Fruit fly (Drosophila melanogaster) whole organism, embryonic: ENCODE data around the gene lilli.

Experiments used
- Ada2b ChIP-seq: fragments of 200-800 bp; sonication (Bioruptor generic); IDR thresholded peaks from 2 replicates; pipeline ENCODE4 v1.3.6; 2022; ENCODE audit warnings: missing biosample characterization, missing genetic modification characterization
- Antp ChIP-seq: fragments of 200-800 bp; sonication (Bioruptor generic); optimal IDR thresholded peaks from 3 replicates; lab custom pipeline; 2016; ENCODE audit warnings: missing biosample characterization, missing genetic modification characterization
- Atf3 ChIP-seq: fragments of 200-800 bp; sonication (Bioruptor generic); optimal IDR thresholded peaks from 3 replicates; lab custom pipeline; 2016; ENCODE audit warnings: missing biosample characterization, missing genetic modification characterization
- CG1024 ChIP-seq: fragments of 200-800 bp; sonication (Bioruptor generic); IDR thresholded peaks from 2 replicates; pipeline ENCODE4 v1.3.6; 2022; ENCODE audit warnings: missing biosample characterization, missing genetic modification characterization
- CG12071 ChIP-seq: fragments of 200-800 bp; sonication (Bioruptor generic); optimal IDR thresholded peaks from 3 replicates; lab custom pipeline; 2018; ENCODE audit warnings: missing biosample characterization, mild to moderate bottlenecking, missing genetic modification characterization
- CG1233 ChIP-seq: fragments of 200-800 bp; sonication (Bioruptor generic); optimal IDR thresholded peaks from 4 replicates; lab custom pipeline; 2018; ENCODE audit warnings: missing biosample characterization, mild to moderate bottlenecking, missing genetic modification characterization
- CG12942 ChIP-seq: fragments of 200-800 bp; sonication (Bioruptor generic); optimal IDR thresholded peaks from 3 replicates; lab custom pipeline; 2016; ENCODE audit warnings: missing biosample characterization, missing genetic modification characterization
- CG13894 ChIP-seq: fragments of 200-800 bp; sonication (Bioruptor generic); optimal IDR thresholded peaks from 3 replicates; lab custom pipeline; 2018; ENCODE audit warnings: missing biosample characterization, mild to moderate bottlenecking, missing genetic modification characterization, moderate library complexity
- CG14667 ChIP-seq: fragments of 200-800 bp; sonication (Bioruptor generic); IDR thresholded peaks from 2 replicates; pipeline ENCODE4 v1.3.6; 2022; ENCODE audit warnings: missing biosample characterization, missing genetic modification characterization
- CG15479 ChIP-seq: fragments of 200-800 bp; sonication (Bioruptor generic); optimal IDR thresholded peaks from 3 replicates; lab custom pipeline; 2019; ENCODE audit warnings: missing biosample characterization, mild to moderate bottlenecking, missing genetic modification characterization, moderate library complexity
- CG16815 ChIP-seq: fragments of 200-800 bp; sonication (Bioruptor generic); optimal IDR thresholded peaks from 3 replicates; lab custom pipeline; 2017; ENCODE audit warnings: missing biosample characterization, mild to moderate bottlenecking, missing genetic modification characterization
- CG17328 ChIP-seq: fragments of 200-800 bp; sonication (Bioruptor generic); IDR thresholded peaks from 2 replicates; pipeline ENCODE4 v1.3.6; 2022; ENCODE audit warnings: missing biosample characterization, missing genetic modification characterization
- CG17829 ChIP-seq: fragments of 200-800 bp; optimal IDR thresholded peaks from 2 replicates; lab custom pipeline; 2019; ENCODE audit warnings: missing biosample characterization, mild to moderate bottlenecking, missing genetic modification characterization, moderate library complexity
- CG18262 ChIP-seq: fragments of 200-800 bp; optimal IDR thresholded peaks from 3 replicates; lab custom pipeline; 2019; ENCODE audit warnings: missing biosample characterization, mild to moderate bottlenecking, missing genetic modification characterization, moderate library complexity
- CG2712 ChIP-seq: fragments of 200-800 bp; optimal IDR thresholded peaks from 3 replicates; lab custom pipeline; 2019; ENCODE audit warnings: missing biosample characterization, mild to moderate bottlenecking, missing genetic modification characterization, moderate library complexity
- CG3163 ChIP-seq: fragments of 200-800 bp; sonication (Bioruptor generic); optimal IDR thresholded peaks from 3 replicates; lab custom pipeline; 2016; ENCODE audit warnings: missing biosample characterization, missing genetic modification characterization
- CG32532 ChIP-seq: fragments of 200-800 bp; sonication (Bioruptor generic); IDR thresholded peaks from 2 replicates; pipeline ENCODE4 v1.3.6; 2022; ENCODE audit warnings: missing biosample characterization, missing genetic modification characterization
- CG3281 ChIP-seq: fragments of 200-800 bp; sonication (Bioruptor generic); optimal IDR thresholded peaks from 3 replicates; lab custom pipeline; 2017; ENCODE audit warnings: missing biosample characterization, mild to moderate bottlenecking, missing genetic modification characterization
- CG8388 ChIP-seq: fragments of 200-800 bp; sonication (Bioruptor generic); optimal IDR thresholded peaks from 2 replicates; lab custom pipeline; 2019; ENCODE audit warnings: missing biosample characterization, mild to moderate bottlenecking, missing genetic modification characterization, moderate library complexity
- CG8924 ChIP-seq: fragments of 200-800 bp; optimal IDR thresholded peaks from 3 replicates; lab custom pipeline; 2019; ENCODE audit warnings: missing biosample characterization, mild to moderate bottlenecking, missing genetic modification characterization, moderate library complexity
- Eip74EF ChIP-seq, 2 experiments: fragments of 200-800 bp in 1 of 2; fragments of >200 bp in 1 of 2; sonication (Bioruptor generic) in 1 of 2; optimal IDR thresholded peaks; 2 replicates each; lab custom pipeline; 2017 to 2019; ENCODE audit warnings: missing biosample characterization in 2 of 2, missing genetic modification characterization in 2 of 2, mild to moderate bottlenecking in 1 of 2, moderate library complexity in 1 of 2
- HmgZ ChIP-seq: fragments of 200-800 bp; sonication (Bioruptor generic); optimal IDR thresholded peaks from 2 replicates; lab custom pipeline; 2018; ENCODE audit warnings: missing biosample characterization, mild to moderate bottlenecking, missing genetic modification characterization
- Hmr ChIP-seq: fragments of 200-800 bp; sonication (Bioruptor generic); optimal IDR thresholded peaks from 3 replicates; lab custom pipeline; 2017; ENCODE audit warnings: mild to moderate bottlenecking, missing biosample characterization, missing genetic modification reagents, missing genetic modification characterization
- Lim3 ChIP-seq: fragments of 200-800 bp; sonication (Bioruptor generic); IDR thresholded peaks from 2 replicates; pipeline ENCODE4 v1.3.6; 2022; ENCODE audit warnings: missing biosample characterization, missing genetic modification characterization
- Myb ChIP-seq: fragments of 200-800 bp; sonication (Bioruptor generic); optimal IDR thresholded peaks from 2 replicates; lab custom pipeline; 2016; ENCODE audit warnings: missing biosample characterization, missing genetic modification characterization
- NC2α ChIP-seq: fragments of 200-800 bp; sonication (Bioruptor generic); optimal IDR thresholded peaks from 2 replicates; lab custom pipeline; 2016; ENCODE audit warnings: missing biosample characterization, missing genetic modification characterization
- Nf-YB ChIP-seq: fragments of 200-800 bp; sonication (Bioruptor generic); optimal IDR thresholded peaks from 3 replicates; lab custom pipeline; 2019; ENCODE audit warnings: missing biosample characterization, mild to moderate bottlenecking, missing genetic modification characterization, moderate library complexity
- Nf-YC ChIP-seq: fragments of 200-800 bp; optimal IDR thresholded peaks from 3 replicates; lab custom pipeline; 2019; ENCODE audit warnings: missing biosample characterization, mild to moderate bottlenecking, missing genetic modification characterization, moderate library complexity
- Sry-β ChIP-seq: fragments of 200-800 bp; sonication (Bioruptor generic); optimal IDR thresholded peaks from 2 replicates; lab custom pipeline; 2018; ENCODE audit warnings: missing biosample characterization, mild to moderate bottlenecking, missing genetic modification characterization, moderate library complexity
- bcd ChIP-seq: fragments of 200-800 bp; sonication (Bioruptor generic); optimal IDR thresholded peaks from 2 replicates; lab custom pipeline; 2017; ENCODE audit warnings: missing biosample characterization, mild to moderate bottlenecking, missing genetic modification characterization
- chinmo ChIP-seq: fragments of 200-800 bp; sonication (Bioruptor generic); IDR thresholded peaks from 4 replicates; pipeline ENCODE4 v1.3.6; 2022; ENCODE audit warnings: missing biosample characterization, missing genetic modification characterization; ENCODE audit not compliant: partially characterized antibody
- chm ChIP-seq: fragments of 200-800 bp; sonication (Bioruptor generic); IDR thresholded peaks from 2 replicates; pipeline ENCODE4 v1.3.6; 2022; ENCODE audit warnings: missing biosample characterization, missing genetic modification characterization
- fd96Cb ChIP-seq: fragments of 200-800 bp; sonication (Bioruptor generic); optimal IDR thresholded peaks from 2 replicates; lab custom pipeline; 2018; ENCODE audit warnings: missing biosample characterization, mild to moderate bottlenecking, missing genetic modification characterization, moderate library complexity
- gem ChIP-seq: fragments of 200-800 bp; sonication (Bioruptor generic); optimal IDR thresholded peaks from 2 replicates; lab custom pipeline; 2019; ENCODE audit warnings: missing biosample characterization, mild to moderate bottlenecking, missing genetic modification characterization, moderate library complexity
- gfzf ChIP-seq: fragments of 200-800 bp; sonication (Bioruptor generic); optimal IDR thresholded peaks from 2 replicates; lab custom pipeline; 2016; ENCODE audit warnings: missing biosample characterization, mild to moderate bottlenecking, missing genetic modification characterization, moderate library complexity
- gsb-n ChIP-seq: fragments of 200-800 bp; sonication (Bioruptor generic); optimal IDR thresholded peaks from 3 replicates; lab custom pipeline; 2018; ENCODE audit warnings: missing biosample characterization, mild to moderate bottlenecking, missing genetic modification characterization
- odd ChIP-seq: fragments of 200-800 bp; sonication (Bioruptor generic); optimal IDR thresholded peaks from 2 replicates; lab custom pipeline; 2017; ENCODE audit warnings: missing biosample characterization, mild to moderate bottlenecking, missing genetic modification characterization
- otp ChIP-seq: fragments of 200-800 bp; sonication (Bioruptor generic); IDR thresholded peaks from 3 replicates; pipeline ENCODE4, ENCODE4 v1.3.6; 2022; ENCODE audit warnings: missing biosample characterization, missing genetic modification characterization
- phol ChIP-seq: fragments of 200-800 bp; sonication (Bioruptor generic); optimal IDR thresholded peaks from 3 replicates; lab custom pipeline; 2018; ENCODE audit warnings: missing biosample characterization, mild to moderate bottlenecking, missing genetic modification characterization, moderate library complexity
- pnt ChIP-seq: fragments of 200-800 bp; sonication (Bioruptor generic); optimal IDR thresholded peaks from 3 replicates; lab custom pipeline; 2016; ENCODE audit warnings: missing biosample characterization, missing genetic modification characterization
- repo ChIP-seq: fragments of 200-800 bp; sonication (Bioruptor generic); optimal IDR thresholded peaks from 2 replicates; lab custom pipeline; 2016; ENCODE audit warnings: missing biosample characterization, missing genetic modification characterization
- row ChIP-seq: fragments of 200-800 bp; sonication (Bioruptor generic); IDR thresholded peaks from 3 replicates; pipeline ENCODE4 v1.3.6; 2022; ENCODE audit warnings: missing biosample characterization, missing genetic modification characterization
- sim ChIP-seq: fragments of 200-800 bp; sonication (Bioruptor generic); IDR thresholded peaks from 2 replicates; pipeline ENCODE4 v1.3.6; 2022; ENCODE audit warnings: missing biosample characterization, missing genetic modification characterization
- slou ChIP-seq: fragments of 200-800 bp; sonication (Bioruptor generic); optimal IDR thresholded peaks from 3 replicates; lab custom pipeline; 2016; ENCODE audit warnings: missing biosample characterization, missing genetic modification characterization
- sob ChIP-seq: fragments of 200-800 bp; sonication (Bioruptor generic); IDR thresholded peaks from 2 replicates; pipeline ENCODE4 v1.3.6; 2022; ENCODE audit warnings: missing biosample characterization, missing genetic modification characterization
- twi ChIP-seq: fragments of 200-800 bp; optimal IDR thresholded peaks from 2 replicates; lab custom pipeline; 2019; ENCODE audit warnings: missing biosample characterization, mild to moderate bottlenecking, missing genetic modification characterization, moderate library complexity
- unc-4 ChIP-seq: fragments of 200-800 bp; sonication (Bioruptor generic); IDR thresholded peaks from 2 replicates; pipeline ENCODE4 v1.3.6; 2022; ENCODE audit warnings: missing biosample characterization, missing genetic modification characterization; ENCODE audit not compliant: partially characterized antibody
- z ChIP-seq: fragments of 200-800 bp; sonication (Bioruptor generic); IDR thresholded peaks from 3 replicates; pipeline ENCODE4 v1.3.6; 2022; ENCODE audit warnings: missing biosample characterization, missing genetic modification characterization
- zen ChIP-seq: fragments of 200-800 bp; sonication (Bioruptor generic); optimal IDR thresholded peaks from 3 replicates; lab custom pipeline; 2018; ENCODE audit warnings: missing biosample characterization, mild to moderate bottlenecking, missing genetic modification characterization, moderate library complexity

The lilli gene

dm6 chr2L:2872309-2872932 is 13.3 kb upstream of the lilli start (continued):
- TF ChIP-seq Sry-β (GFP tag; lab: Kevin White, UChicago): no peak
- TF ChIP-seq gfzf (GFP tag; lab: Kevin White, UChicago): no peak
- TF ChIP-seq fd96Cb: peak; percentile 17
- TF ChIP-seq sim (GFP tag; lab: Robert Waterston, UW): no peak
- peak; percentile 63 for TF ChIP-seq gem (tag; lab: Kevin White, UChicago)
- peak; percentile 16; the same call in 1 of the 2 replicates for TF ChIP-seq CG32532
- TF ChIP-seq CG1233 (GFP tag; lab: Kevin White, UChicago): no peak
- peak; percentile 36 for TF ChIP-seq CG12071 (GFP tag; lab: Kevin White, UChicago)
- TF ChIP-seq Lim3 (GFP tag; lab: Robert Waterston, UW): no peak
- TF ChIP-seq HmgZ (tag; lab: Kevin White, UChicago): no peak
- peak; percentile 34 for TF ChIP-seq CG3281 (GFP tag; lab: Kevin White, UChicago)
- TF ChIP-seq Ada2b (GFP tag; lab: Robert Waterston, UW): peak; percentile 31; the same call in 1 of the 2 replicates
- TF ChIP-seq Eip74EF (GFP tag; optimal IDR thresholded peaks at IDR 0.05; lab: Kevin White, UChicago): peak in 1 of 2 experiments; percentile 85
- peak; percentile 67 for TF ChIP-seq Hmr (GFP tag; lab: Kevin White, UChicago)
- no peak for TF ChIP-seq CG15479 (GFP tag; lab: Kevin White, UChicago)
- TF ChIP-seq NC2α: no peak
- peak; percentile 33 for TF ChIP-seq Nf-YC (tag; lab: Kevin White, UChicago)
- TF ChIP-seq CG16815 (GFP tag; lab: Kevin White, UChicago): no peak
- no peak for TF ChIP-seq slou (GFP tag; lab: Kevin White, UChicago)
- TF ChIP-seq repo (GFP tag; lab: Kevin White, UChicago): no peak
- TF ChIP-seq Atf3 (GFP tag; lab: Kevin White, UChicago): no peak
- no peak for TF ChIP-seq CG17328 (GFP tag; lab: Robert Waterston, UW)
- peak; percentile 16 for TF ChIP-seq odd (GFP tag; lab: Kevin White, UChicago)
- no peak for TF ChIP-seq otp (GFP tag; lab: Robert Waterston, UW)
- peak; percentile 61 for TF ChIP-seq row
- TF ChIP-seq Myb (GFP tag; lab: Kevin White, UChicago): no peak
- TF ChIP-seq chinmo (GFP tag; lab: Robert Waterston, UW): no peak
- TF ChIP-seq Nf-YB: peak; percentile 11
- TF ChIP-seq pnt (GFP tag; lab: Kevin White, UChicago): no peak
- TF ChIP-seq gsb-n (tag; lab: Kevin White, UChicago): peak; percentile 31
- TF ChIP-seq chm (GFP tag; lab: Robert Waterston, UW): 0 out of 2 replicates have a peak, but pooled peaks have one; percentile 6
- no peak for TF ChIP-seq Antp (GFP tag; lab: Kevin White, UChicago)
- TF ChIP-seq phol (tag; lab: Kevin White, UChicago): peak; percentile 19
- TF ChIP-seq CG2712 (tag; lab: Kevin White, UChicago): peak; percentile 29
- TF ChIP-seq zen (tag; lab: Kevin White, UChicago): no peak
- peak; percentile 4 for TF ChIP-seq twi (tag; lab: Kevin White, UChicago)
- peak; percentile 20; the same call in 1 of the 2 replicates for TF ChIP-seq CG14667 (GFP tag; lab: Robert Waterston, UW)
- no peak for TF ChIP-seq z (GFP tag; lab: Robert Waterston, UW)
- no peak for TF ChIP-seq CG3163 (GFP tag; lab: Kevin White, UChicago)
- TF ChIP-seq sob: peak; percentile 51; the same call in 1 of the 2 replicates
- TF ChIP-seq CG13894 (tag; lab: Kevin White, UChicago): peak; percentile 21
- TF ChIP-seq CG18262: peak; percentile 17
- TF ChIP-seq CG12942 (GFP tag; lab: Kevin White, UChicago): no peak
- TF ChIP-seq unc-4: no peak
- peak; percentile 38 for TF ChIP-seq CG17829 (tag; lab: Kevin White, UChicago)
- TF ChIP-seq CG8924 (tag; lab: Kevin White, UChicago): peak; percentile 41
- 0 out of 2 replicates have a peak, but pooled peaks have one; percentile 18 for TF ChIP-seq CG1024 (GFP tag; lab: Robert Waterston, UW)
- peak; percentile 16 for TF ChIP-seq bcd (GFP tag; lab: Kevin White, UChicago)
- TF ChIP-seq CG8388: no peak
